Worm (Caenorhabditis elegans): ENCODE results near the gene K08D8.3.

DNA sequence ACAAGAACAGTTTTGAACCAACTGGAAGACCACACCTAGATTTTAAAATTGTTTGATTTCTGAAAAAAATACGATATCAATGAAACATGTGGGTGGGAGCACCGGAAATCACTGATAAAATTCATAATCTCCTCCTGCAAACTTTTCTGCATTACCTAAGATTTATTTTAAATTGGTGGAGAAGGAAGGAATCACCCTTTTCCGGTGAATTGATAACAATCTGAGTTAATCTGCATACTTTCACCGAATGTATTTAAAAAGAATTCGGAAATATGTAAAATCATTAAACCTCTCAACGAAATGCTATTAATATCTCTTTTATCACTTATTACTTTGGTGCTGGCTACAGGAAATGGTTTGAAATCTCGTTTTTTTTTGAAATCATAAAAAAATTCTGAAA lies 36.2 kb upstream of the K08D8.3 start, which contains the start of gene dct-19:
- TF ChIP-seq Y95B8A.8 (GFP tag; IDR thresholded peaks at IDR 0.05) (no peak), gei-17 (GFP tag; optimal IDR thresholded peaks at IDR 0.05) (no peak), F49E8.2 (tag; optimal IDR thresholded peaks at IDR 0.05; ENCODE audit: insufficient read depth) (no peak)

All from whole organism, young adult.